Fruit fly (Drosophila melanogaster): ENCODE measurements around the gene CG7573.

Gene CG7573

dm6 chr3L:11293378-11293777, 18.2 kb upstream of the CG7573 start (continued):
- no peak for TF ChIP-seq CG12391 (tag; optimal IDR thresholded peaks at IDR 0.05)
- TF ChIP-seq Oaz (GFP tag; IDR thresholded peaks at IDR 0.05): 0 out of 2 replicates have a peak, but pooled peaks have one; percentile 4
- peak; percentile 3 for TF ChIP-seq Xbp1 (GFP tag; optimal IDR thresholded peaks at IDR 0.05)
- TF ChIP-seq sens (GFP tag): peak; percentile 62
- TF ChIP-seq Deaf1 (tag; optimal IDR thresholded peaks at IDR 0.05): peak; percentile 28
- no peak for TF ChIP-seq Vsx1 (GFP tag; optimal IDR thresholded peaks at IDR 0.05)
- no peak for TF ChIP-seq CG18011 (GFP tag; optimal IDR thresholded peaks at IDR 0.05)
- TF ChIP-seq Asciz (GFP tag; optimal IDR thresholded peaks at IDR 0.05): no peak
- no peak for TF ChIP-seq CG1647 (GFP tag; optimal IDR thresholded peaks at IDR 0.05)
- no peak for TF ChIP-seq Jarid2 (GFP tag; optimal IDR thresholded peaks at IDR 0.05)
- no peak for TF ChIP-seq unpg (GFP tag; optimal IDR thresholded peaks at IDR 0.05)
- TF ChIP-seq eve (GFP tag; optimal IDR thresholded peaks at IDR 0.05): no peak
- no peak for TF ChIP-seq ATbp (GFP tag; optimal IDR thresholded peaks at IDR 0.05)
- no peak for TF ChIP-seq D (optimal IDR thresholded peaks at IDR 0.05)
- TF ChIP-seq D (GFP tag; optimal IDR thresholded peaks at IDR 0.05): no peak
- no peak for TF ChIP-seq CG13775 (GFP tag; optimal IDR thresholded peaks at IDR 0.05)
- TF ChIP-seq bcd (GFP tag; optimal IDR thresholded peaks at IDR 0.05): no peak
- TF ChIP-seq CG7928 (GFP tag; optimal IDR thresholded peaks at IDR 0.05): no peak
- no peak for TF ChIP-seq gro (GFP tag; optimal IDR thresholded peaks at IDR 0.05)
- 0 out of 3 replicates have a peak, but pooled peaks have one; percentile 28 for TF ChIP-seq otp (GFP tag; IDR thresholded peaks at IDR 0.05)
- peak; percentile 25 for TF ChIP-seq CG12769 (tag; optimal IDR thresholded peaks at IDR 0.05)
- TF ChIP-seq CG13296 (GFP tag; optimal IDR thresholded peaks at IDR 0.05): no peak
- no peak for TF ChIP-seq CG17385 (GFP tag; optimal IDR thresholded peaks at IDR 0.05)
- TF ChIP-seq CG15514 (GFP tag; optimal IDR thresholded peaks at IDR 0.05): peak; percentile 17
- no peak for TF ChIP-seq CG14710 (tag; optimal IDR thresholded peaks at IDR 0.05)
- TF ChIP-seq corto (GFP tag; optimal IDR thresholded peaks at IDR 0.05): no peak
- TF ChIP-seq fd3F (GFP tag; optimal IDR thresholded peaks at IDR 0.05): no peak
- peak; percentile 21 for TF ChIP-seq CG2678 (tag; optimal IDR thresholded peaks at IDR 0.05)
- TF ChIP-seq CG9876 (GFP tag; optimal IDR thresholded peaks at IDR 0.05): no peak
- TF ChIP-seq gcm (GFP tag; optimal IDR thresholded peaks at IDR 0.05): no peak
- no peak; the same call in 1 of the 2 replicates for TF ChIP-seq E2f2 (GFP tag; IDR thresholded peaks at IDR 0.05)
- no peak for TF ChIP-seq da (GFP tag; optimal IDR thresholded peaks at IDR 0.05)
- no peak for TF ChIP-seq cato (GFP tag; optimal IDR thresholded peaks at IDR 0.05; ENCODE audit: borderline replicate concordance)
- TF ChIP-seq luna (GFP tag; optimal IDR thresholded peaks at IDR 0.05): no peak
- TF ChIP-seq inv (GFP tag; IDR thresholded peaks at IDR 0.05; ENCODE audit: partially characterized antibody): no peak
- TF ChIP-seq caup (GFP tag; optimal IDR thresholded peaks at IDR 0.05; ENCODE audit: severe bottlenecking): no peak
- TF ChIP-seq Fer2 (tag; optimal IDR thresholded peaks at IDR 0.05): no peak
- TF ChIP-seq nau (GFP tag; optimal IDR thresholded peaks at IDR 0.05): no peak
- TF ChIP-seq Doc2 (GFP tag; IDR thresholded peaks at IDR 0.05): no peak
- TF ChIP-seq repo (GFP tag; optimal IDR thresholded peaks at IDR 0.05): no peak
- TF ChIP-seq Ssrp (tag; optimal IDR thresholded peaks at IDR 0.05): no peak
- peak; percentile 55; the same call in 1 of the 2 replicates for TF ChIP-seq CG11696 (GFP tag; IDR thresholded peaks at IDR 0.05)
- no peak for TF ChIP-seq shn (GFP tag; optimal IDR thresholded peaks at IDR 0.05)
- no peak for TF ChIP-seq fd64A (GFP tag; optimal IDR thresholded peaks at IDR 0.05)
- TF ChIP-seq Atf-2 (GFP tag; optimal IDR thresholded peaks at IDR 0.05): no peak
- TF ChIP-seq Rx (GFP tag; IDR thresholded peaks at IDR 0.05): no peak
- TF ChIP-seq CG3163 (GFP tag; optimal IDR thresholded peaks at IDR 0.05): no peak
- 0 out of 3 replicates have a peak, but pooled peaks have one; percentile 11 for TF ChIP-seq H15 (GFP tag; IDR thresholded peaks at IDR 0.05)
- TF ChIP-seq zen2 (GFP tag; IDR thresholded peaks at IDR 0.05; ENCODE audit: partially characterized antibody): no peak
- TF ChIP-seq CG18599 (GFP tag; optimal IDR thresholded peaks at IDR 0.05): peak; percentile 50

Measured in whole organism, embryonic.